Worm (Caenorhabditis elegans) whole organism, mixed stage, embryonic: ENCODE data around the gene ttr-28.

Experiments
- M03D4.4 ChIP-seq: sonication (generic microtip); optimal IDR thresholded peaks from 2 replicates; lab custom pipeline; 2017; ENCODE audit warnings: mild to moderate bottlenecking, missing genetic modification characterization, missing compliant biosample characterization
- bed-3 ChIP-seq: fragments of 200-800 bp; sonication (Bioruptor generic); optimal IDR thresholded peaks from 3 replicates; lab custom pipeline; 2018; ENCODE audit warnings: mild to moderate bottlenecking, missing genetic modification characterization, moderate library complexity, missing compliant biosample characterization
- blmp-1 ChIP-seq: fragments of 150-350 bp; optimal IDR thresholded peaks from 2 replicates; lab custom pipeline; 2014; ENCODE audit warnings: missing biosample characterization, missing genetic modification characterization
- ceh-39 ChIP-seq: fragments of 150-350 bp; optimal IDR thresholded peaks from 2 replicates; lab custom pipeline; 2014; ENCODE audit warnings: missing biosample characterization, missing genetic modification characterization
- ceh-43 ChIP-seq: fragments of 200-800 bp; sonication (Bioruptor generic); optimal IDR thresholded peaks from 2 replicates; lab custom pipeline; 2018; ENCODE audit warnings: mild to moderate bottlenecking, missing genetic modification characterization, moderate library complexity, missing compliant biosample characterization
- ceh-83 ChIP-seq: fragments of 200-800 bp; sonication (Bioruptor generic); optimal IDR thresholded peaks from 2 replicates; lab custom pipeline; 2018; ENCODE audit warnings: mild to moderate bottlenecking, missing genetic modification characterization, missing compliant biosample characterization
- ces-1 ChIP-seq: fragments of 150-350 bp; optimal IDR thresholded peaks from 2 replicates; lab custom pipeline; 2014; ENCODE audit warnings: missing biosample characterization, missing genetic modification reagents, missing genetic modification characterization
- drap-1 ChIP-seq: fragments of 200-800 bp; sonication (Bioruptor generic); optimal IDR thresholded peaks from 3 replicates; lab custom pipeline; 2018; ENCODE audit warnings: mild to moderate bottlenecking, missing genetic modification characterization, missing compliant biosample characterization
- elt-3 ChIP-seq: fragments of 150-350 bp; optimal IDR thresholded peaks from 2 replicates; lab custom pipeline; 2014; ENCODE audit warnings: missing biosample characterization, missing genetic modification characterization
- flh-1 ChIP-seq: fragments of 200-800 bp; sonication (Bioruptor generic); optimal IDR thresholded peaks from 2 replicates; lab custom pipeline; 2018; ENCODE audit warnings: mild to moderate bottlenecking, missing genetic modification characterization, moderate library complexity, missing compliant biosample characterization
- ham-2 ChIP-seq: fragments of 200-800 bp; sonication (Bioruptor generic); optimal IDR thresholded peaks from 2 replicates; lab custom pipeline; 2018; ENCODE audit warnings: mild to moderate bottlenecking, missing genetic modification characterization, missing compliant biosample characterization
- hlh-1 ChIP-seq: fragments of 150-350 bp; optimal IDR thresholded peaks from 2 replicates; lab custom pipeline; 2014; ENCODE audit warnings: missing biosample characterization, missing genetic modification reagents, missing genetic modification characterization
- lin-13 ChIP-seq: fragments of 150-350 bp; optimal IDR thresholded peaks from 2 replicates; lab custom pipeline; 2014; ENCODE audit warnings: missing biosample characterization, missing genetic modification characterization
- lin-32 ChIP-seq: fragments of 200-800 bp; sonication (Bioruptor generic); optimal IDR thresholded peaks from 2 replicates; lab custom pipeline; 2018; ENCODE audit warnings: mild to moderate bottlenecking, missing genetic modification characterization, missing compliant biosample characterization
- lsy-2 ChIP-seq: fragments of 150-350 bp; optimal IDR thresholded peaks from 2 replicates; lab custom pipeline; 2014; ENCODE audit warnings: missing biosample characterization, missing genetic modification characterization
- mab-5 ChIP-seq: fragments of 150-350 bp; optimal IDR thresholded peaks from 2 replicates; lab custom pipeline; 2014; ENCODE audit warnings: missing biosample characterization, missing genetic modification characterization
- mep-1 ChIP-seq: fragments of 150-350 bp; optimal IDR thresholded peaks from 2 replicates; lab custom pipeline; 2017; ENCODE audit warnings: missing biosample characterization, missing genetic modification reagents, missing genetic modification characterization, inconsistent platforms
- mls-2 ChIP-seq: sonication (generic microtip); optimal IDR thresholded peaks from 2 replicates; lab custom pipeline; 2016; ENCODE audit warnings: mild to moderate bottlenecking, missing genetic modification characterization, moderate library complexity, missing compliant biosample characterization
- nhr-12 ChIP-seq: fragments of 150-350 bp; optimal IDR thresholded peaks from 2 replicates; lab custom pipeline; 2014; ENCODE audit warnings: missing biosample characterization, missing genetic modification characterization
- nhr-237 ChIP-seq: fragments of 150-350 bp; optimal IDR thresholded peaks from 2 replicates; lab custom pipeline; 2014; ENCODE audit warnings: missing biosample characterization, missing genetic modification characterization
- nhr-28 ChIP-seq: fragments of 150-350 bp; optimal IDR thresholded peaks from 2 replicates; lab custom pipeline; 2014; ENCODE audit warnings: missing biosample characterization, missing genetic modification characterization
- nhr-76 ChIP-seq: sonication (generic microtip); optimal IDR thresholded peaks from 2 replicates; lab custom pipeline; 2017; ENCODE audit warnings: missing biosample characterization, missing genetic modification characterization
- pha-4 ChIP-seq: fragments of 150-350 bp; optimal IDR thresholded peaks from 2 replicates; lab custom pipeline; 2018; ENCODE audit warnings: missing biosample characterization, missing genetic modification reagents, missing genetic modification characterization
- sem-2 ChIP-seq: fragments of 200-800 bp; sonication (Bioruptor generic); optimal IDR thresholded peaks from 2 replicates; lab custom pipeline; 2018; ENCODE audit warnings: mild to moderate bottlenecking, missing genetic modification characterization, missing compliant biosample characterization
- snpc-4 ChIP-seq: fragments of 150-350 bp; optimal IDR thresholded peaks from 2 replicates; lab custom pipeline; 2014; ENCODE audit warnings: missing biosample characterization, missing genetic modification characterization
- sptf-1 ChIP-seq: sonication (generic microtip); optimal IDR thresholded peaks from 2 replicates; lab custom pipeline; 2017; ENCODE audit warnings: mild to moderate bottlenecking, missing genetic modification characterization, moderate library complexity, missing compliant biosample characterization
- tbx-8 ChIP-seq: fragments of 200-800 bp; sonication (Bioruptor generic); optimal IDR thresholded peaks from 2 replicates; lab custom pipeline; 2018; ENCODE audit warnings: mild to moderate bottlenecking, missing genetic modification characterization, moderate library complexity, missing compliant biosample characterization
- unc-120 ChIP-seq: sonication (generic microtip); optimal IDR thresholded peaks from 2 replicates; lab custom pipeline; 2017; ENCODE audit warnings: missing genetic modification characterization, missing compliant biosample characterization; ENCODE audit not compliant: poor library complexity, severe bottlenecking
- unc-39 ChIP-seq: fragments of 150-350 bp; optimal IDR thresholded peaks from 2 replicates; lab custom pipeline; 2014; ENCODE audit warnings: missing biosample characterization, missing genetic modification characterization
- unc-62 ChIP-seq: fragments of 150-350 bp; optimal IDR thresholded peaks from 2 replicates; lab custom pipeline; 2014; ENCODE audit warnings: missing biosample characterization, missing genetic modification reagents, missing genetic modification characterization
- zip-8 ChIP-seq: fragments of 150-350 bp; optimal IDR thresholded peaks from 2 replicates; lab custom pipeline; 2014; ENCODE audit warnings: missing biosample characterization, missing genetic modification characterization
- ztf-11 ChIP-seq: fragments of 150-350 bp; optimal IDR thresholded peaks from 2 replicates; lab custom pipeline; 2014; ENCODE audit warnings: missing biosample characterization, missing genetic modification characterization

Gene ttr-28

ce11 chrV:12896850-12897249 is 8.1 kb downstream of the ttr-28 start:
- TF ChIP-seq unc-62 (GFP tag; lab: Kevin White, UChicago), result peak; percentile 80
- peak; percentile 95 for TF ChIP-seq hlh-1 (tag; lab: Kevin White, UChicago)
- TF ChIP-seq mls-2 (tag; lab: Kevin White, UChicago), result peak; percentile 15
- peak; percentile 57 for TF ChIP-seq unc-120 (tag; lab: Kevin White, UChicago)
- no peak for TF ChIP-seq drap-1 (GFP tag; lab: Kevin White, UChicago)
- TF ChIP-seq, all 35 proteins: peak for 4

ce11 chrV:12895772-12896171 is 9.2 kb downstream of the ttr-28 start, which contains the start of gene ttbk-7:
TSS of gene ttbk-7 (minus strand) at chrV:12895872.
- TF ChIP-seq snpc-4 (no peak), nhr-76 (no peak), sem-2 (GFP tag; lab: Kevin White, UChicago) (no peak), mab-5 (tag; lab: Kevin White, UChicago) (no peak), ztf-11 (tag; lab: Kevin White, UChicago) (no peak), nhr-28 (tag; lab: Kevin White, UChicago) (no peak), unc-39 (tag; lab: Kevin White, UChicago) (no peak), unc-120 (tag; lab: Kevin White, UChicago) (no peak)

- TF ChIP-seq flh-1 (GFP tag; lab: Kevin White, UChicago) (no peak), hlh-1 (tag; lab: Kevin White, UChicago) (no peak), lsy-2 (tag; lab: Kevin White, UChicago) (no peak)
Observed at ce11 chrV:12885860-12886259, 19.1 kb downstream of the ttr-28 start, which contains the start of gene glb-24. TSS of gene glb-24 (minus strand) at chrV:12885960.

ce11 chrV:12882370-12882769 is 22.6 kb downstream of the ttr-28 start:
- TF ChIP-seq nhr-12, result no peak
- no peak for TF ChIP-seq tbx-8
- no peak for TF ChIP-seq M03D4.4 (tag; lab: Kevin White, UChicago)
- TF ChIP-seq sem-2 (GFP tag; lab: Kevin White, UChicago), result no peak
- TF ChIP-seq ces-1, result no peak
- TF ChIP-seq elt-3, result no peak
- TF ChIP-seq, all 35 proteins: peak for 0

ce11 chrV:12881396-12881795 is 23.6 kb downstream of the ttr-28 start:
- TF ChIP-seq lsy-2 (tag; lab: Kevin White, UChicago), result no peak
- no peak for TF ChIP-seq mls-2 (tag; lab: Kevin White, UChicago)
- no peak for TF ChIP-seq zip-8
- TF ChIP-seq unc-120 (tag; lab: Kevin White, UChicago), result no peak
- no peak for TF ChIP-seq bed-3 (GFP tag; lab: Kevin White, UChicago)
- no peak for TF ChIP-seq snpc-4
- TF ChIP-seq nhr-237 (tag; lab: Kevin White, UChicago), result no peak
- TF ChIP-seq ceh-83 (GFP tag; lab: Kevin White, UChicago), result no peak
- no peak for TF ChIP-seq hlh-1 (tag; lab: Kevin White, UChicago)
- no peak for TF ChIP-seq mep-1 (tag; lab: Kevin White, UChicago)
- no peak for TF ChIP-seq unc-62 (GFP tag; lab: Kevin White, UChicago)
- TF ChIP-seq nhr-76, result no peak
- no peak for TF ChIP-seq lin-32 (GFP tag; lab: Kevin White, UChicago)
- TF ChIP-seq ceh-39, result no peak
- no peak for TF ChIP-seq ceh-43
- no peak for TF ChIP-seq nhr-12
- no peak for TF ChIP-seq lin-13 (tag; lab: Kevin White, UChicago)
- TF ChIP-seq mab-5 (tag; lab: Kevin White, UChicago), result no peak

DNA sequence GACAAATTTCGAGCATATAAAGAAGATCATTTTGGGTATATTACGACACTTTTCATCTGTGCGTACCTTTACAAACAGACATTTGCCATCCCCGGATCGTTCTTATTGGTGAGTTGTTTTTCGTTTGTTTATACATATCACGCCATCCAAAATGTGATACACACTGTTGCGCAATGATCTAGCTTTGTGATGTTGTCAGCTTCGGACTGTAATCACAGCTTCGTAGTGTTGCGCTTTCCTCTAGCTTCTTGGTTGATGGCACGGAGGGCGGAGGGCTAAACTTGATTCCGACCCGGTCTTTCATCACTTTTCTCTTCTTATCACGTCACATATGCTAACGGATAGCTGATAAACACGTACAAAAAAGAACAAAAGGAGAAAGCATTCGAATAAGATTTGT is 25.6 kb downstream of the ttr-28 start:
- peak; percentile 79 for TF ChIP-seq zip-8
- no peak for TF ChIP-seq mep-1 (tag; lab: Kevin White, UChicago)
- TF ChIP-seq ceh-39, result no peak
- no peak for TF ChIP-seq lsy-2 (tag; lab: Kevin White, UChicago)
- no peak for TF ChIP-seq nhr-12

ce11 chrV:12877579-12877978 is 27.4 kb downstream of the ttr-28 start:
- TF ChIP-seq sptf-1 (tag; lab: Kevin White, UChicago) (no peak), blmp-1 (tag; lab: Kevin White, UChicago) (no peak), pha-4 (no peak), tbx-8 (no peak), ceh-39 (no peak), ham-2 (GFP tag; lab: Kevin White, UChicago) (no peak), nhr-12 (no peak), unc-39 (tag; lab: Kevin White, UChicago) (no peak), nhr-76 (no peak), snpc-4 (no peak)
- TF ChIP-seq, all 35 proteins: peak for 0
